Worm (Caenorhabditis elegans) whole organism, young adult: ENCODE results near the gene abu-8.

Experiments
- F22D6.2 ChIP-seq: sonication (generic microtip); optimal IDR thresholded peaks from 2 replicates; lab custom pipeline; 2016; ENCODE audit warnings: mild to moderate bottlenecking, missing genetic modification characterization, missing compliant biosample characterization
- F57C9.4 ChIP-seq: sonication (generic microtip); optimal IDR thresholded peaks from 2 replicates; lab custom pipeline; 2017; ENCODE audit warnings: mild to moderate bottlenecking, missing genetic modification characterization, missing compliant biosample characterization
- ceh-79 ChIP-seq: sonication (generic microtip); optimal IDR thresholded peaks from 2 replicates; lab custom pipeline; 2017; ENCODE audit warnings: mild to moderate bottlenecking, missing genetic modification characterization, missing compliant biosample characterization
- hmg-20 ChIP-seq: fragments of 200-800 bp; sonication (Bioruptor generic); IDR thresholded peaks from 2 replicates; pipeline ENCODE4 v1.3.6; 2022; ENCODE audit warnings: missing genetic modification reagents, missing genetic modification characterization, missing compliant biosample characterization
- let-607 ChIP-seq, 2 experiments: fragments of 200-800 bp in 1 of 2; sonication (Bioruptor generic) in 1 of 2; sonication (generic microtip) in 1 of 2; optimal IDR thresholded peaks; 2 replicates each; lab custom pipeline; 2016 to 2018; ENCODE audit warnings: mild to moderate bottlenecking in 2 of 2, missing compliant biosample characterization in 2 of 2, missing genetic modification characterization in 2 of 2, moderate library complexity in 2 of 2, missing genotype in 1 of 2
- madf-3 ChIP-seq: fragments of 200-800 bp; sonication (Bioruptor generic); IDR thresholded peaks from 2 replicates; pipeline ENCODE4 v1.3.6; 2022; ENCODE audit warnings: missing genetic modification reagents, missing genetic modification characterization, missing compliant biosample characterization
- nfya-1 ChIP-seq: sonication (generic microtip); optimal IDR thresholded peaks from 2 replicates; lab custom pipeline; 2017; ENCODE audit warnings: antibody characterized with exemption, missing compliant biosample characterization, missing genetic modification characterization, borderline replicate concordance; ENCODE audit not compliant: insufficient read depth
- snpc-4 ChIP-seq, 5 experiments: fragments of 150-350 bp in 1 of 5; sonication (generic microtip) in 4 of 5; optimal IDR thresholded peaks; 2 replicates each; lab custom pipeline; 2014 to 2018; ENCODE audit warnings: missing genetic modification characterization in 5 of 5, missing biosample characterization in 3 of 5, antibody characterized with exemption in 2 of 5, mild to moderate bottlenecking in 2 of 5, missing compliant biosample characterization in 2 of 5, missing genotype in 2 of 5, moderate library complexity in 2 of 5, missing genetic modification reagents in 1 of 5
- ztf-18 ChIP-seq: sonication (generic microtip); optimal IDR thresholded peaks from 2 replicates; lab custom pipeline; 2016; ENCODE audit warnings: missing genotype, mild to moderate bottlenecking, missing genetic modification characterization, missing compliant biosample characterization
- ztf-26 ChIP-seq: sonication (generic microtip); optimal IDR thresholded peaks from 2 replicates; lab custom pipeline; 2017; ENCODE audit warnings: missing genetic modification characterization, missing compliant biosample characterization

- TF ChIP-seq madf-3 (GFP tag; lab: Robert Waterston, UW), result no peak
- TF ChIP-seq snpc-4 (GFP tag; optimal IDR thresholded peaks at IDR 0.05; lab: Kevin White, UChicago), result no peak
- TF ChIP-seq snpc-4 (tag; optimal IDR thresholded peaks at IDR 0.05; lab: Kevin White, UChicago), result no peak
- TF ChIP-seq ztf-18, result no peak
- TF ChIP-seq ceh-79 (tag; lab: Kevin White, UChicago), result no peak
- no peak for TF ChIP-seq nfya-1 (tag; lab: Kevin White, UChicago)
- no peak for TF ChIP-seq hmg-20 (GFP tag; lab: Robert Waterston, UW)
- no peak for TF ChIP-seq ztf-26 (tag; lab: Kevin White, UChicago)
- TF ChIP-seq let-607 (tag; optimal IDR thresholded peaks at IDR 0.05; lab: Kevin White, UChicago), result no peak
- TF ChIP-seq F22D6.2, result no peak
- no peak for TF ChIP-seq F57C9.4 (tag; lab: Kevin White, UChicago)
These were observed 16.4 kb downstream of the abu-8 start for ce11 chrV:5178051-5178450.
